Worm (Caenorhabditis elegans) whole organism, late embryonic: ENCODE results near the gene lron-13.

Experiments
- K09A11.1 ChIP-seq: sonication (generic microtip); optimal IDR thresholded peaks from 2 replicates; lab custom pipeline; 2017; ENCODE audit warnings: antibody characterized with exemption, mild to moderate bottlenecking, missing genetic modification characterization, missing compliant biosample characterization; ENCODE audit not compliant: insufficient read depth
- dve-1 ChIP-seq: sonication (generic microtip); optimal IDR thresholded peaks from 2 replicates; lab custom pipeline; 2017; ENCODE audit warnings: antibody characterized with exemption, mild to moderate bottlenecking, missing genetic modification characterization, missing compliant biosample characterization

- TF ChIP-seq K09A11.1 (tag; lab: Kevin White, UChicago) (no peak), dve-1 (tag; lab: Kevin White, UChicago) (no peak)
Observed at ce11 chrIII:13518437-13518836, 8.8 kb upstream of the lron-13 start.
